Fruit fly (Drosophila melanogaster) whole organism, wandering third instar larva: ENCODE results near the gene gammaTub37C.

ENCODE experiments used
- Abd-B ChIP-seq: fragments of >200 bp; optimal IDR thresholded peaks from 2 replicates; lab custom pipeline; 2017; ENCODE audit warnings: missing biosample characterization, missing genetic modification characterization
- br ChIP-seq: fragments of 200-800 bp; sonication (Bioruptor generic); optimal IDR thresholded peaks from 2 replicates; lab custom pipeline; 2016; ENCODE audit warnings: missing biosample characterization, missing genetic modification characterization
- dl ChIP-seq, 2 experiments: fragments of 175-275, 200-275 bp in 1 of 2; fragments of 200-275 bp in 1 of 2; sonication (Bioruptor generic); optimal IDR thresholded peaks; lab custom pipeline; 2018; ENCODE audit warnings: mild to moderate bottlenecking in 2 of 2, missing biosample characterization in 2 of 2, missing genetic modification characterization in 2 of 2, moderate library complexity in 2 of 2; ENCODE audit not compliant: partially characterized antibody in 2 of 2, insufficient read depth in 1 of 2
- fru ChIP-seq: fragments of 200-800 bp; sonication (Bioruptor generic); optimal IDR thresholded peaks from 3 replicates; lab custom pipeline; 2016; ENCODE audit warnings: missing biosample characterization, mild to moderate bottlenecking, missing genetic modification characterization
- h ChIP-seq: fragments of 200-800 bp; sonication (Bioruptor generic); optimal IDR thresholded peaks from 3 replicates; lab custom pipeline; 2016; ENCODE audit warnings: missing biosample characterization, mild to moderate bottlenecking, missing genetic modification characterization
- pan ChIP-seq: fragments of >200 bp; optimal IDR thresholded peaks from 2 replicates; lab custom pipeline; 2017
- psq ChIP-seq: fragments of 200-800 bp; sonication (Bioruptor generic); optimal IDR thresholded peaks from 3 replicates; lab custom pipeline; 2017; ENCODE audit warnings: missing biosample characterization, mild to moderate bottlenecking, missing genetic modification characterization, moderate library complexity

dm6 chr2L:19162330-19163100 lies 23.0 kb downstream of the gammaTub37C start:
- TF ChIP-seq fru (GFP tag; lab: Kevin White, UChicago), result peak; percentile 62
- no peak for TF ChIP-seq pan
- TF ChIP-seq h (GFP tag; lab: Kevin White, UChicago), result peak; percentile 58
- TF ChIP-seq Abd-B (GFP tag; lab: Kevin White, UChicago), result no peak
- peak in 1 of 2 experiments; percentile 19 for TF ChIP-seq dl (GFP tag; optimal IDR thresholded peaks at IDR 0.05; lab: Kevin White, UChicago; ENCODE audit: insufficient read depth in 1 of 2, partially characterized antibody in 2 of 2)
- peak; percentile 86 for TF ChIP-seq psq (GFP tag; lab: Kevin White, UChicago)
- TF ChIP-seq br (GFP tag; lab: Kevin White, UChicago), result peak; percentile 41
